Worm (Caenorhabditis elegans) whole organism, L2 larva: ENCODE measurements around the gene ndus-8.

Source experiments
- C34F6.9 ChIP-seq: fragments of 150-350 bp; optimal IDR thresholded peaks from 2 replicates; lab custom pipeline; 2014; ENCODE audit warnings: missing biosample characterization, missing genetic modification characterization
- F13H6.1 ChIP-seq: sonication (generic microtip); optimal IDR thresholded peaks from 2 replicates; lab custom pipeline; 2016; ENCODE audit warnings: missing genetic modification characterization, missing compliant biosample characterization
- Y55F3AM.14 ChIP-seq: fragments of 200-800 bp; sonication (Bioruptor generic); optimal IDR thresholded peaks from 2 replicates; lab custom pipeline; 2018; ENCODE audit warnings: mild to moderate bottlenecking, missing genetic modification characterization, missing compliant biosample characterization
- ZK546.5 ChIP-seq: sonication (generic microtip); optimal IDR thresholded peaks from 2 replicates; lab custom pipeline; 2017; ENCODE audit warnings: missing biosample characterization, missing genetic modification characterization
- alr-1 ChIP-seq: fragments of 150-350 bp; optimal IDR thresholded peaks from 2 replicates; lab custom pipeline; 2014; ENCODE audit warnings: missing biosample characterization, missing genetic modification characterization
- aly-2 ChIP-seq: fragments of 150-350 bp; optimal IDR thresholded peaks from 2 replicates; lab custom pipeline; 2014; ENCODE audit warnings: missing biosample characterization, missing genetic modification characterization
- ama-1 ChIP-seq: fragments of 150-350 bp; optimal IDR thresholded peaks from 2 replicates; lab custom pipeline; 2018; ENCODE audit warnings: inconsistent platforms
- blmp-1 ChIP-seq: sonication (generic microtip); optimal IDR thresholded peaks from 2 replicates; lab custom pipeline; 2017; ENCODE audit warnings: missing genetic modification characterization, mild to moderate bottlenecking, missing compliant biosample characterization, antibody characterized with exemption, moderate library complexity; ENCODE audit not compliant: insufficient read depth
- ceh-16 ChIP-seq: fragments of 150-350 bp; optimal IDR thresholded peaks from 2 replicates; lab custom pipeline; 2014; ENCODE audit warnings: missing biosample characterization, missing genetic modification characterization
- ceh-82 ChIP-seq: fragments of 150-350 bp; optimal IDR thresholded peaks from 2 replicates; lab custom pipeline; 2014; ENCODE audit warnings: missing biosample characterization, missing genetic modification characterization
- crh-2 ChIP-seq: sonication (generic microtip); optimal IDR thresholded peaks from 2 replicates; lab custom pipeline; 2017; ENCODE audit warnings: missing biosample characterization, missing genetic modification characterization
- dmd-4 ChIP-seq: sonication (generic microtip); optimal IDR thresholded peaks from 2 replicates; lab custom pipeline; 2017; ENCODE audit warnings: missing biosample characterization, missing genetic modification characterization
- elt-1 ChIP-seq: fragments of 150-350 bp; optimal IDR thresholded peaks from 2 replicates; lab custom pipeline; 2014; ENCODE audit warnings: missing biosample characterization, missing genetic modification characterization
- elt-3 ChIP-seq: sonication (generic microtip); optimal IDR thresholded peaks from 2 replicates; lab custom pipeline; 2017; ENCODE audit warnings: missing biosample characterization, missing genetic modification characterization
- fos-1 ChIP-seq: fragments of 150-350 bp; optimal IDR thresholded peaks from 2 replicates; lab custom pipeline; 2014; ENCODE audit warnings: missing biosample characterization, missing genetic modification characterization
- lin-11 ChIP-seq: fragments of 150-350 bp; sonication (generic microtip); optimal IDR thresholded peaks from 2 replicates; lab custom pipeline; 2014; ENCODE audit warnings: missing biosample characterization, missing genetic modification characterization, inconsistent platforms, mixed read lengths
- lin-13 ChIP-seq: fragments of 150-350 bp; optimal IDR thresholded peaks from 2 replicates; lab custom pipeline; 2014; ENCODE audit warnings: missing biosample characterization, missing genetic modification reagents, missing genetic modification characterization
- mab-5 ChIP-seq: fragments of 150-350 bp; optimal IDR thresholded peaks from 2 replicates; lab custom pipeline; 2014; ENCODE audit warnings: missing biosample characterization, missing genetic modification characterization
- mbf-1 ChIP-seq: sonication (generic microtip); optimal IDR thresholded peaks from 2 replicates; lab custom pipeline; 2017; ENCODE audit warnings: missing biosample characterization, missing genetic modification characterization
- nhr-10 ChIP-seq: sonication (generic microtip); optimal IDR thresholded peaks from 2 replicates; lab custom pipeline; 2017; ENCODE audit warnings: missing biosample characterization, missing genetic modification characterization
- nhr-11 ChIP-seq: fragments of 150-350 bp; optimal IDR thresholded peaks from 2 replicates; lab custom pipeline; 2014; ENCODE audit warnings: missing biosample characterization, missing genetic modification characterization
- nhr-12 ChIP-seq: fragments of 150-350 bp; optimal IDR thresholded peaks from 2 replicates; lab custom pipeline; 2014; ENCODE audit warnings: missing biosample characterization, missing genetic modification characterization
- nhr-129 ChIP-seq: fragments of 150-350 bp; optimal IDR thresholded peaks from 2 replicates; lab custom pipeline; 2014; ENCODE audit warnings: missing biosample characterization, missing genetic modification characterization
- nhr-21 ChIP-seq: fragments of 150-350 bp; optimal IDR thresholded peaks from 2 replicates; lab custom pipeline; 2014; ENCODE audit warnings: missing biosample characterization, missing genetic modification characterization
- nhr-25 ChIP-seq: fragments of 150-350 bp; sonication (generic microtip); optimal IDR thresholded peaks from 3 replicates; lab custom pipeline; 2014; ENCODE audit warnings: missing biosample characterization, missing genetic modification characterization
- nhr-6 ChIP-seq: fragments of 150-350 bp; optimal IDR thresholded peaks from 2 replicates; lab custom pipeline; 2014; ENCODE audit warnings: missing biosample characterization, missing genetic modification characterization
- nhr-77 ChIP-seq: fragments of 150-350 bp; optimal IDR thresholded peaks from 2 replicates; lab custom pipeline; 2014; ENCODE audit warnings: missing biosample characterization, missing genetic modification characterization
- peb-1 ChIP-seq: fragments of 150-350 bp; optimal IDR thresholded peaks from 2 replicates; lab custom pipeline; 2014; ENCODE audit warnings: missing biosample characterization, missing genetic modification characterization
- sma-3 ChIP-seq: sonication (generic microtip); optimal IDR thresholded peaks from 2 replicates; lab custom pipeline; 2016; ENCODE audit warnings: missing genetic modification reagents, missing genetic modification characterization, missing compliant biosample characterization
- sma-9 ChIP-seq, 2 experiments: fragments of 150-350 bp in 1 of 2; sonication (generic microtip) in 1 of 2; optimal IDR thresholded peaks; 2 replicates each; lab custom pipeline; 2014 to 2016; ENCODE audit warnings: missing genetic modification characterization in 2 of 2, mild to moderate bottlenecking in 1 of 2, missing biosample characterization in 1 of 2, missing compliant biosample characterization in 1 of 2, missing genetic modification reagents in 1 of 2, moderate library complexity in 1 of 2
- unc-39 ChIP-seq: fragments of 150-350 bp; optimal IDR thresholded peaks from 2 replicates; lab custom pipeline; 2014; ENCODE audit warnings: missing biosample characterization, missing genetic modification characterization
- unc-55 ChIP-seq: fragments of 150-350 bp; sonication (generic microtip); optimal IDR thresholded peaks from 3 replicates; lab custom pipeline; 2014; ENCODE audit warnings: missing biosample characterization, missing genetic modification reagents, missing genetic modification characterization
- zag-1 ChIP-seq: fragments of 150-350 bp; optimal IDR thresholded peaks from 2 replicates; lab custom pipeline; 2014; ENCODE audit warnings: missing biosample characterization, missing genetic modification characterization
- ztf-1 ChIP-seq: fragments of 200-800 bp; sonication (Bioruptor generic); conservative IDR thresholded peaks from 2 replicates; pipeline ENCODE4 v1.3.6; 2022; ENCODE audit warnings: missing genetic modification characterization, missing compliant biosample characterization
- ztf-11 ChIP-seq: sonication (generic microtip); optimal IDR thresholded peaks from 2 replicates; lab custom pipeline; 2017; ENCODE audit warnings: missing biosample characterization, missing genetic modification characterization
- ztf-4 ChIP-seq: fragments of 150-350 bp; optimal IDR thresholded peaks from 2 replicates; lab custom pipeline; 2014; ENCODE audit warnings: missing biosample characterization, missing genetic modification characterization

Gene ndus-8

ce11 chrIII:7272088-7272487 is 38.1 kb upstream of the ndus-8 start (continued):
- TF ChIP-seq ZK546.5 (tag; lab: Kevin White, UChicago) (no peak), ztf-11 (tag; lab: Kevin White, UChicago) (no peak), crh-2 (peak; percentile 56), ceh-82 (no peak), unc-55 (GFP tag; lab: Kevin White, UChicago) (peak; percentile 7), peb-1 (no peak), nhr-11 (tag; lab: Kevin White, UChicago) (no peak), nhr-6 (peak; percentile 35), unc-39 (tag; lab: Kevin White, UChicago) (no peak), fos-1 (peak; percentile 9), elt-1 (tag; lab: Kevin White, UChicago) (no peak), zag-1 (tag; lab: Kevin White, UChicago) (no peak), ztf-4 (tag; lab: Kevin White, UChicago) (no peak), elt-3 (tag; lab: Kevin White, UChicago) (no peak), nhr-129 (tag; lab: Kevin White, UChicago) (peak; percentile 86), F13H6.1 (tag; lab: Kevin White, UChicago) (peak; percentile 59), nhr-25 (tag; lab: Kevin White, UChicago) (peak; percentile 59), lin-11 (no peak), Y55F3AM.14 (GFP tag; lab: Kevin White, UChicago) (no peak), dmd-4 (no peak)

- TF ChIP-seq nhr-25 (tag; lab: Kevin White, UChicago) (peak; percentile 13), sma-3 (GFP tag; lab: Kevin White, UChicago) (peak; percentile 12), nhr-21 (no peak), aly-2 (tag; lab: Kevin White, UChicago) (no peak), nhr-12 (tag; lab: Kevin White, UChicago) (no peak), nhr-10 (no peak)
Measured at ce11 chrIII:7271083-7271482, 37.1 kb upstream of the ndus-8 start.

- no peak for TF ChIP-seq ceh-16 (tag; lab: Kevin White, UChicago)
- TF ChIP-seq nhr-21: no peak
- no peak for TF ChIP-seq nhr-6
- TF ChIP-seq unc-39 (tag; lab: Kevin White, UChicago): no peak
- no peak for TF ChIP-seq mbf-1
- TF ChIP-seq nhr-129 (tag; lab: Kevin White, UChicago): no peak
- no peak for TF ChIP-seq unc-55 (GFP tag; lab: Kevin White, UChicago)
- TF ChIP-seq zag-1 (tag; lab: Kevin White, UChicago): no peak
- TF ChIP-seq ztf-1 (GFP tag; lab: Robert Waterston, UW): no peak
Measured at ce11 chrIII:7263028-7263427, 29.0 kb upstream of the ndus-8 start.

ce11 chrIII:7262592-7262991 is 28.6 kb upstream of the ndus-8 start:
- TF ChIP-seq mab-5 (tag; lab: Kevin White, UChicago): no peak
- no peak for TF ChIP-seq nhr-12 (tag; lab: Kevin White, UChicago)
- no peak for TF ChIP-seq F13H6.1 (tag; lab: Kevin White, UChicago)
- no peak for TF ChIP-seq sma-9 (GFP tag; optimal IDR thresholded peaks at IDR 0.05; lab: Kevin White, UChicago)
- no peak for TF ChIP-seq sma-9 (tag; optimal IDR thresholded peaks at IDR 0.05; lab: Kevin White, UChicago)
- TF ChIP-seq ama-1 (lab: Kevin White, UChicago): no peak
- TF ChIP-seq ztf-1 (GFP tag; lab: Robert Waterston, UW): no peak
- TF ChIP-seq dmd-4: no peak
- TF ChIP-seq Y55F3AM.14 (GFP tag; lab: Kevin White, UChicago): no peak
- no peak for TF ChIP-seq ceh-82
- no peak for TF ChIP-seq blmp-1 (tag; lab: Kevin White, UChicago)
- TF ChIP-seq nhr-77 (tag; lab: Kevin White, UChicago): no peak
- no peak for TF ChIP-seq alr-1 (tag; lab: Kevin White, UChicago)
- no peak for TF ChIP-seq lin-13 (GFP tag; lab: Kevin White, UChicago)
- TF ChIP-seq C34F6.9 (tag; lab: Kevin White, UChicago): no peak
- TF ChIP-seq unc-55 (GFP tag; lab: Kevin White, UChicago): no peak
- no peak for TF ChIP-seq nhr-11 (tag; lab: Kevin White, UChicago)
- TF ChIP-seq mbf-1: no peak
- no peak for TF ChIP-seq sma-3 (GFP tag; lab: Kevin White, UChicago)
- TF ChIP-seq crh-2: no peak
- no peak for TF ChIP-seq ztf-4 (tag; lab: Kevin White, UChicago)
